Fruit fly (Drosophila melanogaster) whole organism, wandering third instar larva: ENCODE results near the gene CG44271.

ENCODE experiments used
- Hr78 ChIP-seq: fragments of >200 bp; optimal IDR thresholded peaks from 2 replicates; lab custom pipeline; 2017; ENCODE audit warnings: missing biosample characterization, missing genetic modification characterization
- jim ChIP-seq: fragments of 175-275, 200-325 bp; sonication (Bioruptor generic); optimal IDR thresholded peaks from 2 replicates; lab custom pipeline; 2016; ENCODE audit warnings: missing biosample characterization, mild to moderate bottlenecking, missing genetic modification characterization
- usp ChIP-seq: fragments of >200 bp; optimal IDR thresholded peaks from 2 replicates; lab custom pipeline; 2017; ENCODE audit warnings: missing biosample characterization, missing genetic modification characterization
- woc ChIP-seq: sonication (Bioruptor generic); optimal IDR thresholded peaks from 2 replicates; lab custom pipeline; 2016; ENCODE audit warnings: missing biosample characterization, mild to moderate bottlenecking, missing genetic modification characterization

DNA sequence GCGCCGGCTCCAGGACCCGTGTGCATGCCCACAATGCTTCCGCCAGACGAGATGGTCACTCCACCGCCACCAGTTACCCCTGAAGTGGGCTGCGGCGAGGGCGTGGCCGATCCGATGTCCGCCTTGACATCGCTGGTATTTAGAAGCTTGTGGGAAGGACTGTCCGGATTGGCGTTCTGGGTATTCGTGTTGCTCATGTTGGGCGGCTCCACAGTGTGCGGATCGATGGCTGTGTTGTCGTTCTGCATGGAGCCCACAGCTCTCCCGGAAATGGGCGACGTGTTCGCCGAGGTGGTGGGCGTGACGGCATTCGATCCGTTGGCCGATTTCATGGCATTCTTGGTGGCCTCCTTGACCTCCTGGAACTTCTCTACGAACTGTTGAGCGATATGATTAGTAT, 26.0 kb downstream of the CG44271 start:
- no peak for TF ChIP-seq usp (GFP tag; lab: Kevin White, UChicago)
- TF ChIP-seq woc (GFP tag; lab: Kevin White, UChicago): no peak
- no peak for TF ChIP-seq Hr78 (GFP tag; lab: Kevin White, UChicago)
- no peak for TF ChIP-seq jim
